Fruit fly (Drosophila melanogaster) whole organism, embryonic: ENCODE results near the gene CG10993.
A peak's percentile ranks its signal among the peaks of the same experiment; 100 is the strongest.

Source experiments
- CG10366 ChIP-seq: fragments of 200-800 bp; sonication (Bioruptor generic); IDR thresholded peaks from 2 replicates; pipeline ENCODE4 v1.3.6; 2022; ENCODE audit warnings: missing biosample characterization, missing genetic modification characterization
- CG10565 ChIP-seq: fragments of 200-800 bp; sonication (Bioruptor generic); optimal IDR thresholded peaks from 3 replicates; lab custom pipeline; 2016; ENCODE audit warnings: missing biosample characterization, mild to moderate bottlenecking, missing genetic modification characterization
- CG11696 ChIP-seq: fragments of 200-800 bp; sonication (Bioruptor generic); IDR thresholded peaks from 2 replicates; pipeline ENCODE4 v1.3.6; 2022; ENCODE audit warnings: missing biosample characterization, missing genetic modification characterization
- CG11723 ChIP-seq: fragments of 200-800 bp; sonication (Bioruptor generic); optimal IDR thresholded peaks from 2 replicates; lab custom pipeline; 2017; ENCODE audit warnings: missing biosample characterization, mild to moderate bottlenecking, missing genetic modification characterization
- CG12104 ChIP-seq: fragments of 200-800 bp; sonication (Bioruptor generic); optimal IDR thresholded peaks from 3 replicates; lab custom pipeline; 2016; ENCODE audit warnings: missing biosample characterization, missing genetic modification characterization
- CG14710 ChIP-seq: fragments of 200-800 bp; sonication (Bioruptor generic); optimal IDR thresholded peaks from 3 replicates; lab custom pipeline; 2019; ENCODE audit warnings: missing biosample characterization, mild to moderate bottlenecking, missing genetic modification characterization, moderate library complexity
- CG15269 ChIP-seq: fragments of 200-800 bp; sonication (Bioruptor generic); optimal IDR thresholded peaks from 2 replicates; lab custom pipeline; 2018; ENCODE audit warnings: missing biosample characterization, mild to moderate bottlenecking, missing genetic modification characterization, moderate library complexity
- CG1603 ChIP-seq: fragments of 200-800 bp; sonication (Bioruptor generic); optimal IDR thresholded peaks from 2 replicates; lab custom pipeline; 2019; ENCODE audit warnings: missing biosample characterization, mild to moderate bottlenecking, missing genetic modification characterization, moderate library complexity
- CG16779 ChIP-seq: fragments of 200-800 bp; sonication (Bioruptor generic); IDR thresholded peaks from 2 replicates; pipeline ENCODE4 v1.3.6; 2022; ENCODE audit warnings: missing biosample characterization, missing genetic modification characterization
- CG17328 ChIP-seq: fragments of 200-800 bp; sonication (Bioruptor generic); IDR thresholded peaks from 2 replicates; pipeline ENCODE4 v1.3.6; 2022; ENCODE audit warnings: missing biosample characterization, missing genetic modification characterization
- CG30403 ChIP-seq: fragments of 200-800 bp; sonication (Bioruptor generic); optimal IDR thresholded peaks from 3 replicates; lab custom pipeline; 2016; ENCODE audit warnings: missing biosample characterization, missing genetic modification characterization
- CG31224 ChIP-seq: fragments of 200-800 bp; sonication (Bioruptor generic); IDR thresholded peaks from 2 replicates; pipeline ENCODE4 v1.3.6; 2022; ENCODE audit warnings: missing biosample characterization, missing genetic modification characterization
- CG3847 ChIP-seq: fragments of 200-800 bp; sonication (Bioruptor generic); IDR thresholded peaks from 2 replicates; pipeline ENCODE4 v1.3.6; 2022; ENCODE audit warnings: missing biosample characterization, missing genetic modification characterization
- CG6272 ChIP-seq: fragments of 200-800 bp; sonication (Bioruptor generic); IDR thresholded peaks from 2 replicates; pipeline ENCODE4 v1.3.6; 2022; ENCODE audit warnings: missing biosample characterization, missing genetic modification characterization
- CG6813 ChIP-seq: fragments of 200-800 bp; sonication (Bioruptor generic); optimal IDR thresholded peaks from 2 replicates; lab custom pipeline; 2017; ENCODE audit warnings: missing biosample characterization, missing genetic modification characterization, mild to moderate bottlenecking, moderate library complexity, missing genetic modification reagents
- CG8765 ChIP-seq: fragments of 200-800 bp; sonication (Bioruptor generic); IDR thresholded peaks from 2 replicates; pipeline ENCODE4 v1.3.6; 2022; ENCODE audit warnings: missing biosample characterization, missing genetic modification characterization
- CG8944 ChIP-seq: fragments of 200-800 bp; sonication (Bioruptor generic); optimal IDR thresholded peaks from 3 replicates; lab custom pipeline; 2016; ENCODE audit warnings: missing biosample characterization, missing genetic modification characterization
- CG9609 ChIP-seq: fragments of 200-800 bp; sonication (Bioruptor generic); optimal IDR thresholded peaks from 3 replicates; lab custom pipeline; 2016; ENCODE audit warnings: missing biosample characterization, missing genetic modification characterization
- CG9876 ChIP-seq: fragments of 200-800 bp; sonication (Bioruptor generic); optimal IDR thresholded peaks from 2 replicates; lab custom pipeline; 2016; ENCODE audit warnings: missing biosample characterization, missing genetic modification characterization
- Gug ChIP-seq: fragments of 200-800 bp; sonication (Bioruptor generic); IDR thresholded peaks from 4 replicates; pipeline ENCODE4 v1.3.6; 2022; ENCODE audit warnings: missing biosample characterization, missing genetic modification characterization
- H2.0 ChIP-seq: fragments of 200-800 bp; sonication (Bioruptor generic); IDR thresholded peaks from 2 replicates; pipeline ENCODE4 v1.3.6; 2022; ENCODE audit warnings: missing biosample characterization, missing genetic modification characterization
- Hand ChIP-seq: fragments of 200-800 bp; sonication (Bioruptor generic); optimal IDR thresholded peaks from 2 replicates; lab custom pipeline; 2017; ENCODE audit warnings: mild to moderate bottlenecking, missing biosample characterization, missing genetic modification reagents, missing genetic modification characterization
- HmgZ ChIP-seq: fragments of 200-800 bp; sonication (Bioruptor generic); optimal IDR thresholded peaks from 2 replicates; lab custom pipeline; 2018; ENCODE audit warnings: missing biosample characterization, mild to moderate bottlenecking, missing genetic modification characterization
- Hr51 ChIP-seq, 2 experiments: fragments of 200-800 bp; sonication (Bioruptor generic); optimal IDR thresholded peaks; 2 replicates in 1 of 2; 3 replicates in 1 of 2; lab custom pipeline; 2016 to 2018; ENCODE audit warnings: missing biosample characterization in 2 of 2, missing genetic modification characterization in 2 of 2, mild to moderate bottlenecking in 1 of 2, moderate library complexity in 1 of 2
- Lim3 ChIP-seq: fragments of 200-800 bp; sonication (Bioruptor generic); IDR thresholded peaks from 2 replicates; pipeline ENCODE4 v1.3.6; 2022; ENCODE audit warnings: missing biosample characterization, missing genetic modification characterization
- Lpt ChIP-seq: fragments of >200 bp; optimal IDR thresholded peaks from 2 replicates; lab custom pipeline; 2018; ENCODE audit warnings: missing biosample characterization, missing genetic modification characterization
- Mrtf ChIP-seq: fragments of 200-800 bp; sonication (Bioruptor generic); IDR thresholded peaks from 3 replicates; pipeline ENCODE4 v1.3.6; 2022; ENCODE audit warnings: missing biosample characterization, missing genetic modification characterization
- Nf-YB ChIP-seq: fragments of 200-800 bp; sonication (Bioruptor generic); optimal IDR thresholded peaks from 3 replicates; lab custom pipeline; 2019; ENCODE audit warnings: missing biosample characterization, mild to moderate bottlenecking, missing genetic modification characterization, moderate library complexity
- Opbp ChIP-seq: fragments of 200-800 bp; sonication (Bioruptor generic); IDR thresholded peaks from 3 replicates; pipeline ENCODE4 v1.3.6; 2022; ENCODE audit warnings: missing biosample characterization, missing genetic modification characterization; ENCODE audit not compliant: partially characterized antibody
- Rfx ChIP-seq: fragments of 200-800 bp; sonication (Bioruptor generic); IDR thresholded peaks from 2 replicates; pipeline ENCODE4 v1.3.6; 2022; ENCODE audit warnings: missing biosample characterization, missing genetic modification characterization
- Xrp1 ChIP-seq: fragments of 200-800 bp; sonication (Bioruptor generic); IDR thresholded peaks from 2 replicates; pipeline ENCODE4 v1.3.6; 2022; ENCODE audit warnings: missing biosample characterization, missing genetic modification characterization
- ab ChIP-seq: fragments of 200-800 bp; sonication (Bioruptor generic); optimal IDR thresholded peaks from 2 replicates; lab custom pipeline; 2016; ENCODE audit warnings: missing biosample characterization, missing genetic modification characterization
- amos ChIP-seq: fragments of 200-800 bp; sonication (Bioruptor generic); IDR thresholded peaks from 2 replicates; pipeline ENCODE4 v1.3.6; 2022; ENCODE audit warnings: missing biosample characterization, missing genetic modification characterization; ENCODE audit not compliant: partially characterized antibody
- btn ChIP-seq: fragments of 200-800 bp; sonication (Bioruptor generic); optimal IDR thresholded peaks from 2 replicates; lab custom pipeline; 2016; ENCODE audit warnings: missing biosample characterization, missing genetic modification characterization
- crc ChIP-seq: fragments of 200-800 bp; sonication (Bioruptor generic); optimal IDR thresholded peaks from 2 replicates; lab custom pipeline; 2016; ENCODE audit warnings: missing biosample characterization, missing genetic modification characterization
- crol ChIP-seq: fragments of 200-800 bp; sonication (Bioruptor generic); IDR thresholded peaks from 2 replicates; pipeline ENCODE4 v1.3.6; 2022; ENCODE audit warnings: missing biosample characterization, missing genetic modification characterization
- dysf ChIP-seq: fragments of 200-800 bp; sonication (Bioruptor generic); IDR thresholded peaks from 3 replicates; pipeline ENCODE4 v1.3.6; 2022; ENCODE audit warnings: missing biosample characterization, missing genetic modification characterization
- en ChIP-seq: fragments of 200-800 bp; sonication (Bioruptor generic); optimal IDR thresholded peaks from 2 replicates; lab custom pipeline; 2016; ENCODE audit warnings: missing biosample characterization, missing genetic modification characterization
- exex ChIP-seq: fragments of 200-800 bp; sonication (Bioruptor generic); optimal IDR thresholded peaks from 4 replicates; lab custom pipeline; 2018; ENCODE audit warnings: missing biosample characterization, mild to moderate bottlenecking, missing genetic modification characterization, moderate library complexity
- fd102C ChIP-seq: fragments of 200-800 bp; sonication (Bioruptor generic); optimal IDR thresholded peaks from 2 replicates; lab custom pipeline; 2018; ENCODE audit warnings: missing biosample characterization, mild to moderate bottlenecking, missing genetic modification characterization, moderate library complexity
- her ChIP-seq: fragments of 200-800 bp; sonication (Bioruptor generic); optimal IDR thresholded peaks from 2 replicates; lab custom pipeline; 2016; ENCODE audit warnings: missing biosample characterization, missing genetic modification characterization
- ind ChIP-seq: fragments of 200-800 bp; sonication (Bioruptor generic); optimal IDR thresholded peaks from 3 replicates; lab custom pipeline; 2016; ENCODE audit warnings: missing biosample characterization, missing genetic modification characterization
- kah ChIP-seq: fragments of 200-800 bp; sonication (Bioruptor generic); optimal IDR thresholded peaks from 2 replicates; lab custom pipeline; 2018; ENCODE audit warnings: missing biosample characterization, mild to moderate bottlenecking, missing genetic modification characterization
- nau ChIP-seq: fragments of 200-800 bp; sonication (Bioruptor generic); optimal IDR thresholded peaks from 3 replicates; lab custom pipeline; 2017; ENCODE audit warnings: missing biosample characterization, mild to moderate bottlenecking, missing genetic modification characterization, missing genetic modification reagents
- nerfin-1 ChIP-seq: fragments of 200-800 bp; sonication (Bioruptor generic); optimal IDR thresholded peaks from 3 replicates; lab custom pipeline; 2019; ENCODE audit warnings: missing biosample characterization, mild to moderate bottlenecking, missing genetic modification characterization, moderate library complexity
- pho ChIP-seq: fragments of 200-800 bp; sonication (Bioruptor generic); optimal IDR thresholded peaks from 2 replicates; lab custom pipeline; 2016; ENCODE audit warnings: missing biosample characterization, missing genetic modification characterization
- salm ChIP-seq: fragments of 200-800 bp; sonication (Bioruptor generic); optimal IDR thresholded peaks from 2 replicates; lab custom pipeline; 2018; ENCODE audit warnings: missing biosample characterization, mild to moderate bottlenecking, missing genetic modification characterization
- sr ChIP-seq: fragments of 200-800 bp; sonication (Bioruptor generic); IDR thresholded peaks from 3 replicates; pipeline ENCODE4 v1.3.6; 2022; ENCODE audit warnings: missing biosample characterization, missing genetic modification characterization
- ssp ChIP-seq: fragments of 200-800 bp; sonication (Bioruptor generic); IDR thresholded peaks from 2 replicates; pipeline ENCODE4 v1.3.6; 2022; ENCODE audit warnings: missing biosample characterization, missing genetic modification characterization
- tio ChIP-seq: fragments of 200-800 bp; sonication (Bioruptor generic); optimal IDR thresholded peaks from 2 replicates; lab custom pipeline; 2017; ENCODE audit warnings: missing biosample characterization, missing genetic modification characterization, inconsistent platforms
- tna ChIP-seq: fragments of 200-800 bp; sonication (Bioruptor generic); IDR thresholded peaks from 2 replicates; pipeline ENCODE4 v1.3.6; 2022; ENCODE audit warnings: missing biosample characterization, missing genetic modification characterization; ENCODE audit not compliant: partially characterized antibody
- zfh1 ChIP-seq: fragments of 200-800 bp; sonication (Bioruptor generic); IDR thresholded peaks from 3 replicates; pipeline ENCODE4 v1.3.6; 2022; ENCODE audit warnings: missing biosample characterization, missing genetic modification characterization

Gene CG10993

DNA sequence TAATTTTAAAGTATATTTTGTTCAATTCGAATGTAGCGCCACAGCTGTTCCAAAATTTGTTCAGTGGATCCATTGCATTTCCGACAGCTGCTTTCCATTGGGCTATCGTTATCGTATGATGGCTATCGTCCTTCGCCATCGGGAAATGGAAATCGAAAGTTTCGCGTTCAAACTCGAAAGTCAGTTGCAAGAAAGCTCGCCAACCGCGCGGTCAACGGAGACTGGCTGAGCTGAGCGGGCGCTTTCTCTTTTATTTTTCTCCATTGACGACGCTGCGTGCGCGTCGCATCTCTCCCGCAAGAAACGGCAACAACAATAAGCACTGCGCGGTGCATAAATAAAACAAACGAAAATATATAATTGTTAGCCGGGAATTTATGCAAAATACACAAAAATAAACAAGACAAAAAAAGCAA, 7.4 kb downstream of the CG10993 start, which contains the start of gene inaE (continued):
- no peak for TF ChIP-seq CG10565 (GFP tag; lab: Kevin White, UChicago)
- no peak for TF ChIP-seq CG17328 (GFP tag; lab: Robert Waterston, UW)
- TF ChIP-seq tna (GFP tag; lab: Robert Waterston, UW), result peak; percentile 66
- no peak for TF ChIP-seq CG6272 (GFP tag; lab: Robert Waterston, UW)
- TF ChIP-seq ssp, result peak; percentile 96
- TF ChIP-seq Rfx (GFP tag; lab: Robert Waterston, UW), result 0 out of 2 replicates have a peak, but pooled peaks have one; percentile 22
- TF ChIP-seq salm (tag; lab: Kevin White, UChicago), result no peak
- TF ChIP-seq CG30403 (GFP tag; lab: Kevin White, UChicago), result no peak
- TF ChIP-seq crc (GFP tag; lab: Kevin White, UChicago), result no peak
- TF ChIP-seq Lpt, result no peak
- TF ChIP-seq nerfin-1, result no peak
- peak; percentile 54 for TF ChIP-seq CG1603 (tag; lab: Kevin White, UChicago)
- no peak for TF ChIP-seq Gug (GFP tag; lab: Robert Waterston, UW)
- TF ChIP-seq Lim3 (GFP tag; lab: Robert Waterston, UW), result no peak
- TF ChIP-seq fd102C (GFP tag; lab: Kevin White, UChicago), result no peak
- no peak for TF ChIP-seq kah (GFP tag; lab: Kevin White, UChicago)
- TF ChIP-seq zfh1 (GFP tag; lab: Robert Waterston, UW), result 0 out of 3 replicates have a peak, but pooled peaks have one; percentile 37
- TF ChIP-seq tio (GFP tag; lab: Kevin White, UChicago), result no peak
- no peak for TF ChIP-seq H2.0 (GFP tag; lab: Robert Waterston, UW)
- TF ChIP-seq her (GFP tag; lab: Kevin White, UChicago), result no peak
- peak; percentile 38 for TF ChIP-seq Hand (GFP tag; lab: Kevin White, UChicago)
- TF ChIP-seq Mrtf, result no peak
- peak; percentile 77; the same call in 2 of the 3 replicates for TF ChIP-seq Opbp
- no peak for TF ChIP-seq ab (GFP tag; lab: Kevin White, UChicago)
- no peak for TF ChIP-seq CG8944
- TF ChIP-seq CG3847 (GFP tag; lab: Robert Waterston, UW), result 0 out of 2 replicates have a peak, but pooled peaks have one; percentile 22
- no peak for TF ChIP-seq en (GFP tag; lab: Kevin White, UChicago)
- TF ChIP-seq btn, result no peak
- TF ChIP-seq pho (GFP tag; lab: Kevin White, UChicago), result no peak
- no peak for TF ChIP-seq sr
- no peak for TF ChIP-seq CG9609 (GFP tag; lab: Kevin White, UChicago)
- TF ChIP-seq dysf (GFP tag; lab: Robert Waterston, UW), result no peak
- no peak for TF ChIP-seq nau
- TF ChIP-seq CG9876 (GFP tag; lab: Kevin White, UChicago), result no peak
- no peak for TF ChIP-seq Hr51 (GFP tag; optimal IDR thresholded peaks at IDR 0.05; lab: Kevin White, UChicago)
- TF ChIP-seq ind, result no peak
- TF ChIP-seq CG14710 (tag; lab: Kevin White, UChicago), result peak; percentile 88
- peak; percentile 45; the same call in 1 of the 2 replicates for TF ChIP-seq amos
- no peak for TF ChIP-seq exex
- no peak for TF ChIP-seq CG11696 (GFP tag; lab: Robert Waterston, UW)
- peak; percentile 6 for TF ChIP-seq CG11723 (GFP tag; lab: Kevin White, UChicago)
- no peak for TF ChIP-seq CG6813 (GFP tag; lab: Kevin White, UChicago)
- no peak for TF ChIP-seq CG10366
- no peak for TF ChIP-seq CG12104
- peak; percentile 26 for TF ChIP-seq HmgZ (tag; lab: Kevin White, UChicago)
- no peak for TF ChIP-seq CG31224 (GFP tag; lab: Robert Waterston, UW)
- no peak for TF ChIP-seq CG15269 (tag; lab: Kevin White, UChicago)
- TF ChIP-seq crol, result no peak; the same call in 1 of the 2 replicates
- TF ChIP-seq CG8765 (GFP tag; lab: Robert Waterston, UW), result no peak
- TF ChIP-seq CG16779 (GFP tag; lab: Robert Waterston, UW), result no peak
- TF ChIP-seq Xrp1 (GFP tag; lab: Robert Waterston, UW), result no peak
- TF ChIP-seq Nf-YB (GFP tag; lab: Kevin White, UChicago), result no peak
